Worm (Caenorhabditis elegans) whole organism, midembryonic: ENCODE measurements around the gene syp-2.

Experiments
- T22C8.4 ChIP-seq: fragments of 200-800 bp; sonication (Bioruptor generic); IDR thresholded peaks from 2 replicates; pipeline ENCODE4 v1.3.6; 2022; ENCODE audit warnings: missing genetic modification characterization, missing compliant biosample characterization
- flt-1 ChIP-seq: fragments of 200-800 bp; sonication (Bioruptor generic); IDR thresholded peaks from 2 replicates; pipeline ENCODE4 v1.3.6; 2022; ENCODE audit warnings: missing genetic modification characterization, missing compliant biosample characterization
- med-1 ChIP-seq: sonication (generic microtip); optimal IDR thresholded peaks from 2 replicates; lab custom pipeline; 2017; ENCODE audit warnings: missing genetic modification characterization, mild to moderate bottlenecking, missing compliant biosample characterization, antibody characterized with exemption, missing genetic modification reagents; ENCODE audit not compliant: insufficient read depth
- ref-1 ChIP-seq: fragments of 200-800 bp; sonication (Bioruptor generic); conservative IDR thresholded peaks from 2 replicates; pipeline ENCODE4 v1.3.6; 2022; ENCODE audit warnings: missing genetic modification reagents, missing genetic modification characterization, missing compliant biosample characterization
- ztf-23 ChIP-seq: fragments of 200-800 bp; sonication (Bioruptor generic); IDR thresholded peaks from 2 replicates; pipeline ENCODE4 v1.3.6; 2022; ENCODE audit warnings: missing genetic modification reagents, missing genetic modification characterization, missing compliant biosample characterization

DNA sequence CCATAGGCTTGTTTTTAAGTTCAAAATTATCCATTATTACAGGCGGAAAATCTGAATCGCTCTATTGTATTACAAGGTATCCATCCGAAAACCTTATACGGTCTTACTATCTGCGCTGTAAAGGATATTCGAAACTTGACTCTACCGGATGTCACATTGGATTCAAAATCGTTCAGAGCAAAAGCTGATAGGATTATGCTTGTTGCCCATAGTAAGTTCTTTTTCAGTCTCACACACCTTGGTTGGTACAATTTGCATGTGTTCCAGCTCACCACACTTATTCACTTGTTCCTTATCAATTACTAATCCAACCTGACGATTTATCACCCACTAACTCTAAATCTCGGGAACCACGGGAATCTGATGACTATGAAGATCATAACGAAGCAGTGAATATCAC is 8.6 kb upstream of the syp-2 start:
- TF ChIP-seq flt-1 (no peak), T22C8.4 (GFP tag; lab: Robert Waterston, UW) (no peak), med-1 (GFP tag; lab: Kevin White, UChicago) (no peak), ztf-23 (GFP tag; lab: Robert Waterston, UW) (no peak), ref-1 (GFP tag; lab: Robert Waterston, UW) (no peak)
